Worm (Caenorhabditis elegans) whole organism, L4/young adult: ENCODE measurements around the gene Y32F6A.4.

Experiments
- W03F9.2 ChIP-seq: fragments of 150-350 bp; optimal IDR thresholded peaks from 2 replicates; lab custom pipeline; 2014; ENCODE audit warnings: missing biosample characterization, missing genetic modification characterization
- dao-5 ChIP-seq: sonication (generic microtip); optimal IDR thresholded peaks from 2 replicates; lab custom pipeline; 2016; ENCODE audit warnings: missing genotype, missing genetic modification characterization, moderate library complexity, missing compliant biosample characterization
- him-1 ChIP-seq: sonication (generic microtip); optimal IDR thresholded peaks from 2 replicates; lab custom pipeline; 2016; ENCODE audit warnings: missing genotype, missing genetic modification reagents, missing genetic modification characterization, missing compliant biosample characterization

Y32F6A.4 gene

ce11 chrV:10425098-10425497 is 8.8 kb downstream of the Y32F6A.4 start, which contains the start of gene col-12:
TSS of gene col-12 (minus strand) at chrV:10425198.
- TF ChIP-seq him-1 = no peak
- TF ChIP-seq W03F9.2 (tag; lab: Kevin White, UChicago) = no peak
- no peak for TF ChIP-seq dao-5 (tag; lab: Kevin White, UChicago)

- TF ChIP-seq W03F9.2 (tag; lab: Kevin White, UChicago) (no peak), dao-5 (tag; lab: Kevin White, UChicago) (no peak), him-1 (no peak)
Measured at ce11 chrV:10423511-10423910, 10.4 kb downstream of the Y32F6A.4 start.

ce11 chrV:10421802-10422201 is 12.1 kb downstream of the Y32F6A.4 start, which contains the start of gene col-13:
TSS of gene col-13 (minus strand) at chrV:10421902.
- no peak for TF ChIP-seq W03F9.2 (tag; lab: Kevin White, UChicago)
- TF ChIP-seq him-1 = no peak
- TF ChIP-seq dao-5 (tag; lab: Kevin White, UChicago) = no peak

- TF ChIP-seq dao-5 (tag; lab: Kevin White, UChicago) (no peak), W03F9.2 (tag; lab: Kevin White, UChicago) (no peak), him-1 (no peak)
Measured at ce11 chrV:10418961-10419360, 14.9 kb downstream of the Y32F6A.4 start, which contains the start of gene F15H10.5. TSS of gene F15H10.5 (minus strand) at chrV:10419061.

ce11 chrV:10416925-10417324 is 16.9 kb downstream of the Y32F6A.4 start, which contains the start of gene F15H10.10:
TSS of gene F15H10.10 (minus strand) at chrV:10417025.
- TF ChIP-seq him-1 (no peak), dao-5 (tag; lab: Kevin White, UChicago) (no peak), W03F9.2 (tag; lab: Kevin White, UChicago) (no peak)

- no peak for TF ChIP-seq him-1
- TF ChIP-seq dao-5 (tag; lab: Kevin White, UChicago) = no peak
- TF ChIP-seq W03F9.2 (tag; lab: Kevin White, UChicago) = no peak
Measured at ce11 chrV:10414610-10415009, 19.3 kb downstream of the Y32F6A.4 start, which contains the start of gene F15H10.9. TSS of gene F15H10.9 (minus strand) at chrV:10414710.

- TF ChIP-seq him-1 (no peak), W03F9.2 (tag; lab: Kevin White, UChicago) (no peak), dao-5 (tag; lab: Kevin White, UChicago) (no peak)
Measured at ce11 chrV:10410030-10410713, 23.7 kb downstream of the Y32F6A.4 start, which contains the start of gene F15H10.12. TSS of gene F15H10.12 (minus strand) at chrV:10410080.

ce11 chrV:10406313-10406712 is 27.6 kb downstream of the Y32F6A.4 start, which contains the start of gene F15H10.7:
TSS of gene F15H10.7 (minus strand) at chrV:10406413.
- TF ChIP-seq him-1 = no peak
- no peak for TF ChIP-seq W03F9.2 (tag; lab: Kevin White, UChicago)
- TF ChIP-seq dao-5 (tag; lab: Kevin White, UChicago) = no peak

- TF ChIP-seq dao-5 (tag; lab: Kevin White, UChicago) (no peak), W03F9.2 (tag; lab: Kevin White, UChicago) (no peak), him-1 (no peak)
Measured at ce11 chrV:10404701-10405100, 29.2 kb downstream of the Y32F6A.4 start.

ce11 chrV:10402804-10403203 is 31.1 kb downstream of the Y32F6A.4 start, which contains the start of gene F15H10.8:
TSS of gene F15H10.8 (minus strand) at chrV:10402904.
- TF ChIP-seq W03F9.2 (tag; lab: Kevin White, UChicago) (no peak), him-1 (no peak), dao-5 (tag; lab: Kevin White, UChicago) (no peak)

ce11 chrV:10399290-10399689 is 34.6 kb downstream of the Y32F6A.4 start:
- TF ChIP-seq him-1 = no peak
- TF ChIP-seq dao-5 (tag; lab: Kevin White, UChicago) = no peak
- no peak for TF ChIP-seq W03F9.2 (tag; lab: Kevin White, UChicago)

- TF ChIP-seq him-1 (no peak), dao-5 (tag; lab: Kevin White, UChicago) (no peak), W03F9.2 (tag; lab: Kevin White, UChicago) (no peak)
Measured at ce11 chrV:10398431-10398830, 35.4 kb downstream of the Y32F6A.4 start, which contains the start of gene ugt-2. TSS of gene ugt-2 (plus strand) at chrV:10398801.

- no peak for TF ChIP-seq him-1
- no peak for TF ChIP-seq W03F9.2 (tag; lab: Kevin White, UChicago)
- no peak for TF ChIP-seq dao-5 (tag; lab: Kevin White, UChicago)
Measured at ce11 chrV:10395173-10395766, 38.6 kb downstream of the Y32F6A.4 start, which contains the start of the genes col-151 and ugt-1. TSS of gene col-151 (minus strand) at chrV:10395223. TSS of gene ugt-1 (plus strand) at chrV:10395663.

ce11 chrV:10393708-10394107 is 40.2 kb downstream of the Y32F6A.4 start:
- TF ChIP-seq dao-5 (tag; lab: Kevin White, UChicago) = no peak
- TF ChIP-seq him-1 = no peak
